Fruit fly (Drosophila melanogaster) whole organism, embryonic: ENCODE data around the gene Eig71Ej.

Experiments used
- Aef1 ChIP-seq: fragments of 200-800 bp; sonication (Bioruptor generic); IDR thresholded peaks from 3 replicates; pipeline ENCODE4 v1.3.6; 2022; ENCODE audit warnings: missing biosample characterization, missing genetic modification characterization
- CG10565 ChIP-seq: fragments of 200-800 bp; sonication (Bioruptor generic); optimal IDR thresholded peaks from 3 replicates; lab custom pipeline; 2016; ENCODE audit warnings: missing biosample characterization, mild to moderate bottlenecking, missing genetic modification characterization
- CG10654 ChIP-seq: fragments of 200-800 bp; sonication (Bioruptor generic); optimal IDR thresholded peaks from 2 replicates; lab custom pipeline; 2016; ENCODE audit warnings: missing biosample characterization, missing genetic modification characterization
- CG11247 ChIP-seq: fragments of 200-800 bp; sonication (Bioruptor generic); IDR thresholded peaks from 2 replicates; pipeline ENCODE4 v1.3.6; 2022; ENCODE audit warnings: missing biosample characterization, missing genetic modification characterization
- CG11560 ChIP-seq: fragments of 200-800 bp; sonication (Bioruptor generic); IDR thresholded peaks from 3 replicates; pipeline ENCODE4 v1.3.6; 2022; ENCODE audit warnings: missing biosample characterization, missing genetic modification characterization
- CG11695 ChIP-seq: fragments of 200-800 bp; sonication (Bioruptor generic); IDR thresholded peaks from 3 replicates; pipeline ENCODE4 v1.3.6; 2022; ENCODE audit warnings: missing biosample characterization, missing genetic modification characterization
- CG15514 ChIP-seq: fragments of 200-800 bp; sonication (Bioruptor generic); optimal IDR thresholded peaks from 3 replicates; lab custom pipeline; 2017; ENCODE audit warnings: missing biosample characterization, missing genetic modification characterization, mild to moderate bottlenecking, moderate library complexity, missing genetic modification reagents
- CG1603 ChIP-seq: fragments of 200-800 bp; sonication (Bioruptor generic); optimal IDR thresholded peaks from 2 replicates; lab custom pipeline; 2019; ENCODE audit warnings: missing biosample characterization, mild to moderate bottlenecking, missing genetic modification characterization, moderate library complexity
- CG16779 ChIP-seq: fragments of 200-800 bp; sonication (Bioruptor generic); IDR thresholded peaks from 2 replicates; pipeline ENCODE4 v1.3.6; 2022; ENCODE audit warnings: missing biosample characterization, missing genetic modification characterization
- CG16813 ChIP-seq: fragments of 200-800 bp; sonication (Bioruptor generic); IDR thresholded peaks from 3 replicates; pipeline ENCODE4 v1.3.6; 2022; ENCODE audit warnings: missing biosample characterization, missing genetic modification characterization; ENCODE audit not compliant: partially characterized antibody
- CG1832 ChIP-seq: fragments of 200-800 bp; sonication (Bioruptor generic); optimal IDR thresholded peaks from 2 replicates; lab custom pipeline; 2017; ENCODE audit warnings: missing biosample characterization, mild to moderate bottlenecking, missing genetic modification characterization, inconsistent platforms
- CG31388 ChIP-seq: fragments of 200-800 bp; sonication (Bioruptor generic); optimal IDR thresholded peaks from 2 replicates; lab custom pipeline; 2016; ENCODE audit warnings: missing biosample characterization, missing genetic modification characterization
- CG3407 ChIP-seq: fragments of 200-800 bp; sonication (Bioruptor generic); optimal IDR thresholded peaks from 2 replicates; lab custom pipeline; 2018; ENCODE audit warnings: missing biosample characterization, mild to moderate bottlenecking, missing genetic modification characterization
- CG6654 ChIP-seq: fragments of 200-800 bp; sonication (Bioruptor generic); optimal IDR thresholded peaks from 2 replicates; lab custom pipeline; 2017; ENCODE audit warnings: missing biosample characterization, mild to moderate bottlenecking, missing genetic modification characterization
- CG6689 ChIP-seq: fragments of 200-800 bp; sonication (Bioruptor generic); IDR thresholded peaks from 2 replicates; pipeline ENCODE4 v1.3.6; 2022; ENCODE audit warnings: missing biosample characterization, missing genetic modification characterization
- CG8924 ChIP-seq: fragments of 200-800 bp; optimal IDR thresholded peaks from 3 replicates; lab custom pipeline; 2019; ENCODE audit warnings: missing biosample characterization, mild to moderate bottlenecking, missing genetic modification characterization, moderate library complexity
- CG8944 ChIP-seq: fragments of 200-800 bp; sonication (Bioruptor generic); optimal IDR thresholded peaks from 3 replicates; lab custom pipeline; 2016; ENCODE audit warnings: missing biosample characterization, missing genetic modification characterization
- CG9932 ChIP-seq: fragments of 200-800 bp; sonication (Bioruptor generic); IDR thresholded peaks from 2 replicates; pipeline ENCODE4 v1.3.6; 2022; ENCODE audit warnings: missing biosample characterization, missing genetic modification characterization
- CrebB ChIP-seq: fragments of 200-800 bp; sonication (Bioruptor generic); optimal IDR thresholded peaks from 3 replicates; lab custom pipeline; 2018; ENCODE audit warnings: missing biosample characterization, mild to moderate bottlenecking, missing genetic modification characterization
- D ChIP-seq, 2 experiments: fragments of 200-800 bp in 1 of 2; fragments of >200 bp in 1 of 2; sonication (Bioruptor generic) in 1 of 2; optimal IDR thresholded peaks; 2 replicates in 1 of 2; 3 replicates in 1 of 2; lab custom pipeline; 2017; ENCODE audit warnings: mild to moderate bottlenecking in 1 of 2, missing biosample characterization in 1 of 2, missing genetic modification characterization in 1 of 2, missing genetic modification reagents in 1 of 2
- Dad ChIP-seq: fragments of 200-800 bp; sonication (Bioruptor generic); optimal IDR thresholded peaks from 3 replicates; lab custom pipeline; 2016; ENCODE audit warnings: missing biosample characterization, missing genetic modification characterization
- Deaf1 ChIP-seq: fragments of 200-800 bp; optimal IDR thresholded peaks from 3 replicates; lab custom pipeline; 2019; ENCODE audit warnings: missing biosample characterization, mild to moderate bottlenecking, missing genetic modification characterization, moderate library complexity
- E2f2 ChIP-seq: fragments of 200-800 bp; sonication (Bioruptor generic); IDR thresholded peaks from 2 replicates; pipeline ENCODE4 v1.3.6; 2022; ENCODE audit warnings: missing biosample characterization, missing genetic modification characterization
- ERR ChIP-seq: fragments of 200-800 bp; sonication (Bioruptor generic); optimal IDR thresholded peaks from 2 replicates; lab custom pipeline; 2016; ENCODE audit warnings: missing biosample characterization, missing genetic modification characterization
- HLHmδ ChIP-seq: fragments of 200-800 bp; sonication (Bioruptor generic); optimal IDR thresholded peaks from 2 replicates; lab custom pipeline; 2018; ENCODE audit warnings: missing biosample characterization, mild to moderate bottlenecking, missing genetic modification characterization, moderate library complexity
- HmgZ ChIP-seq: fragments of 200-800 bp; sonication (Bioruptor generic); optimal IDR thresholded peaks from 2 replicates; lab custom pipeline; 2018; ENCODE audit warnings: missing biosample characterization, mild to moderate bottlenecking, missing genetic modification characterization
- Lim3 ChIP-seq: fragments of 200-800 bp; sonication (Bioruptor generic); IDR thresholded peaks from 2 replicates; pipeline ENCODE4 v1.3.6; 2022; ENCODE audit warnings: missing biosample characterization, missing genetic modification characterization
- Oaz ChIP-seq: fragments of 200-800 bp; sonication (Bioruptor generic); IDR thresholded peaks from 2 replicates; pipeline ENCODE4 v1.3.6; 2022; ENCODE audit warnings: missing biosample characterization, missing genetic modification characterization
- Trl ChIP-seq, 3 experiments: fragments of >200 bp in 2 of 3; fragments of 200-800 bp in 1 of 3; sonication (Bioruptor generic) in 1 of 3; optimal IDR thresholded peaks; 2 replicates in 1 of 3; 3 replicates in 2 of 3; lab custom pipeline; 2016 to 2017; ENCODE audit warnings: missing biosample characterization in 1 of 3, missing genetic modification characterization in 1 of 3
- ase ChIP-seq: fragments of 200-800 bp; sonication (Bioruptor generic); IDR thresholded peaks from 3 replicates; pipeline ENCODE4 v1.3.6; 2022; ENCODE audit warnings: missing biosample characterization, missing genetic modification characterization
- crol ChIP-seq: fragments of 200-800 bp; sonication (Bioruptor generic); IDR thresholded peaks from 2 replicates; pipeline ENCODE4 v1.3.6; 2022; ENCODE audit warnings: missing biosample characterization, missing genetic modification characterization
- crp ChIP-seq, 2 experiments: fragments of 200-800 bp; sonication (Bioruptor generic); optimal IDR thresholded peaks; 2 replicates in 1 of 2; 3 replicates in 1 of 2; lab custom pipeline; 2017; ENCODE audit warnings: missing biosample characterization in 2 of 2, missing genetic modification characterization in 2 of 2, mild to moderate bottlenecking in 1 of 2, moderate library complexity in 1 of 2
- gsb-n ChIP-seq: fragments of 200-800 bp; sonication (Bioruptor generic); optimal IDR thresholded peaks from 3 replicates; lab custom pipeline; 2018; ENCODE audit warnings: missing biosample characterization, mild to moderate bottlenecking, missing genetic modification characterization
- hth ChIP-seq: fragments of >200 bp; optimal IDR thresholded peaks from 2 replicates; lab custom pipeline; 2017; ENCODE audit warnings: inconsistent platforms
- ken ChIP-seq: fragments of 200-800 bp; sonication (Bioruptor generic); IDR thresholded peaks from 3 replicates; pipeline ENCODE4 v1.3.6; 2022; ENCODE audit warnings: missing biosample characterization, missing genetic modification characterization
- kni ChIP-seq: fragments of 200-800 bp; sonication (Bioruptor generic); optimal IDR thresholded peaks from 3 replicates; lab custom pipeline; 2017; ENCODE audit warnings: mild to moderate bottlenecking, missing biosample characterization, missing genetic modification reagents, missing genetic modification characterization
- mirr ChIP-seq: fragments of 200-800 bp; sonication (Bioruptor generic); optimal IDR thresholded peaks from 3 replicates; lab custom pipeline; 2018; ENCODE audit warnings: missing biosample characterization, mild to moderate bottlenecking, missing genetic modification characterization
- nau ChIP-seq: fragments of 200-800 bp; sonication (Bioruptor generic); optimal IDR thresholded peaks from 3 replicates; lab custom pipeline; 2017; ENCODE audit warnings: missing biosample characterization, mild to moderate bottlenecking, missing genetic modification characterization, missing genetic modification reagents
- nerfin-1 ChIP-seq: fragments of 200-800 bp; sonication (Bioruptor generic); optimal IDR thresholded peaks from 3 replicates; lab custom pipeline; 2019; ENCODE audit warnings: missing biosample characterization, mild to moderate bottlenecking, missing genetic modification characterization, moderate library complexity
- pho ChIP-seq: fragments of 200-800 bp; sonication (Bioruptor generic); optimal IDR thresholded peaks from 2 replicates; lab custom pipeline; 2016; ENCODE audit warnings: missing biosample characterization, missing genetic modification characterization
- ranshi ChIP-seq: fragments of 200-800 bp; sonication (Bioruptor generic); IDR thresholded peaks from 2 replicates; pipeline ENCODE4 v1.3.6; 2022; ENCODE audit warnings: missing biosample characterization, missing genetic modification characterization
- seq ChIP-seq: fragments of 200-800 bp; sonication (Bioruptor generic); IDR thresholded peaks from 2 replicates; pipeline ENCODE4 v1.3.6; 2022; ENCODE audit warnings: missing biosample characterization, missing genetic modification characterization
- slp2 ChIP-seq: fragments of 200-800 bp; sonication (Bioruptor generic); optimal IDR thresholded peaks from 2 replicates; lab custom pipeline; 2016; ENCODE audit warnings: missing biosample characterization, missing genetic modification characterization
- tio ChIP-seq: fragments of 200-800 bp; sonication (Bioruptor generic); optimal IDR thresholded peaks from 2 replicates; lab custom pipeline; 2017; ENCODE audit warnings: missing biosample characterization, missing genetic modification characterization, inconsistent platforms
- trh ChIP-seq: fragments of 200-800 bp; sonication (Bioruptor generic); optimal IDR thresholded peaks from 2 replicates; lab custom pipeline; 2016; ENCODE audit warnings: missing biosample characterization, missing genetic modification characterization
- unpg ChIP-seq: fragments of 200-800 bp; sonication (Bioruptor generic); optimal IDR thresholded peaks from 3 replicates; lab custom pipeline; 2018; ENCODE audit warnings: missing biosample characterization, mild to moderate bottlenecking, missing genetic modification characterization, moderate library complexity
- vfl ChIP-seq: fragments of 200-800 bp; sonication (Bioruptor generic); optimal IDR thresholded peaks from 2 replicates; lab custom pipeline; 2016; ENCODE audit warnings: missing biosample characterization, missing genetic modification characterization
- zfh1 ChIP-seq: fragments of 200-800 bp; sonication (Bioruptor generic); IDR thresholded peaks from 3 replicates; pipeline ENCODE4 v1.3.6; 2022; ENCODE audit warnings: missing biosample characterization, missing genetic modification characterization

Gene Eig71Ej

DNA sequence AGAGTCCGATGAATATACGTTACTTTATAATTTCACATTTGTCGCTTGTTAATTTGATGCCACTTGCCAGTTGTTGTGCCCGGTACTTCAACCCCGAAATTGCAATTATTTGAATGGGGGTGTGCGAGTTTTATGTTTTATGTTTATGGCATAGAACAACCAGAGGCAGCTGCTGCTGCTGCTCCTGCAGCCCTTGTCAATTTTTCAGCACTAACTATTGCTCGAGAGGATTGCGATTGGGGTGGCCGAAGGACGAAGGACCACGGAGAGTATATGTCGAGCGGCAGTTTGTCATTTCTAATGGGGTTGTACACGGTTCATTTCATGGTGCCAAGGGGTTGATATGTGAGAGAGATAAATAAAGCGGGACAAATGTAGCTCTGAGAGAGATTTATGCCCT lies 36.7 kb downstream of the Eig71Ej start (continued):
- TF ChIP-seq mirr (GFP tag; lab: Kevin White, UChicago) = no peak
- peak in 1 of 2 experiments; percentile 19 for TF ChIP-seq Trl (optimal IDR thresholded peaks at IDR 0.05; lab: Kevin White, UChicago)
- TF ChIP-seq Trl (GFP tag; optimal IDR thresholded peaks at IDR 0.05; lab: Kevin White, UChicago) = no peak
- peak; percentile 50; the same call in 1 of the 3 replicates for TF ChIP-seq ase (GFP tag; lab: Robert Waterston, UW)
- TF ChIP-seq Lim3 (GFP tag; lab: Robert Waterston, UW) = no peak
- peak; percentile 27 for TF ChIP-seq gsb-n
- no peak for TF ChIP-seq CG6689 (GFP tag; lab: Robert Waterston, UW)
- peak; percentile 33 for TF ChIP-seq nerfin-1 (tag; lab: Kevin White, UChicago)
- no peak for TF ChIP-seq ERR (GFP tag; lab: Kevin White, UChicago)
- no peak for TF ChIP-seq ken (GFP tag; lab: Robert Waterston, UW)
- TF ChIP-seq Dad (GFP tag; lab: Kevin White, UChicago) = no peak
- peak; percentile 74; the same call in 1 of the 2 replicates for TF ChIP-seq seq (GFP tag; lab: Robert Waterston, UW)
- 0 out of 3 replicates have a peak, but pooled peaks have one; percentile 12 for TF ChIP-seq zfh1 (GFP tag; lab: Robert Waterston, UW)
- no peak for TF ChIP-seq crol (GFP tag; lab: Robert Waterston, UW)
- peak; percentile 18 for TF ChIP-seq kni
- no peak for TF ChIP-seq crp (GFP tag; optimal IDR thresholded peaks at IDR 0.05; lab: Kevin White, UChicago)
- TF ChIP-seq CG8924 (tag; lab: Kevin White, UChicago) = peak; percentile 35
- no peak for TF ChIP-seq ranshi (GFP tag; lab: Robert Waterston, UW)
- TF ChIP-seq tio (GFP tag; lab: Kevin White, UChicago) = no peak

dm6 chr3L:15619626-15620247 lies 41.1 kb downstream of the Eig71Ej start, which contains the start of gene Phs:
Gene Phs (plus strand): TSS chr3L:15619901.
- TF ChIP-seq HLHmδ (GFP tag; lab: Kevin White, UChicago) (peak; percentile 32), vfl (peak; percentile 90), CG11560 (tag; lab: Robert Waterston, UW) (no peak), CG1832 (GFP tag; lab: Kevin White, UChicago) (no peak), Deaf1 (peak; percentile 24), CG8944 (GFP tag; lab: Kevin White, UChicago) (peak; percentile 90), pho (peak; percentile 76), CG16813 (GFP tag; lab: Robert Waterston, UW) (peak; percentile 55; the same call in 2 of the 3 replicates), Trl (optimal IDR thresholded peaks at IDR 0.05; lab: Kevin White, UChicago) (peak; percentile 90 to 92), Trl (GFP tag; optimal IDR thresholded peaks at IDR 0.05; lab: Kevin White, UChicago) (peak; percentile 92), CG3407 (GFP tag; lab: Kevin White, UChicago) (peak; percentile 60), Aef1 (GFP tag; lab: Robert Waterston, UW) (peak; percentile 55), CG9932 (GFP tag; lab: Robert Waterston, UW) (peak; percentile 96), Oaz (GFP tag; lab: Robert Waterston, UW) (no peak), slp2 (GFP tag; lab: Kevin White, UChicago) (peak; percentile 74), D (optimal IDR thresholded peaks at IDR 0.05; lab: Kevin White, UChicago) (peak; percentile 28), D (GFP tag; optimal IDR thresholded peaks at IDR 0.05; lab: Kevin White, UChicago) (peak; percentile 67), HmgZ (tag; lab: Kevin White, UChicago) (peak; percentile 86), CG11695 (peak; percentile 43; the same call in 1 of the 3 replicates), CG31388 (GFP tag; lab: Kevin White, UChicago) (peak; percentile 44), CG10654 (GFP tag; lab: Kevin White, UChicago) (peak; percentile 82), CG16779 (GFP tag; lab: Robert Waterston, UW) (peak; percentile 83), CrebB (tag; lab: Kevin White, UChicago) (peak; percentile 77), CG1603 (peak; percentile 83), unpg (GFP tag; lab: Kevin White, UChicago) (peak; percentile 43), CG11247 (GFP tag; lab: Robert Waterston, UW) (peak; percentile 91), trh (GFP tag; lab: Kevin White, UChicago) (peak; percentile 52), CG6654 (no peak), E2f2 (GFP tag; lab: Robert Waterston, UW) (peak; percentile 99), CG10565 (GFP tag; lab: Kevin White, UChicago) (no peak), CG15514 (GFP tag; lab: Kevin White, UChicago) (peak; percentile 75), hth (lab: Kevin White, UChicago) (no peak), nau (GFP tag; lab: Kevin White, UChicago) (peak; percentile 71)
